Worm (Caenorhabditis elegans): Measurements from ENCODE around the gene R02D5.8.

ce11 chrV:14504774-14505173 lies 14.4 kb downstream of the R02D5.8 start:
- no peak for TF ChIP-seq pros-1 (tag; optimal IDR thresholded peaks at IDR 0.05)
- TF ChIP-seq pax-1 (tag; optimal IDR thresholded peaks at IDR 0.05) = no peak
